Worm (Caenorhabditis elegans): Measurements from ENCODE around the gene crh-2.

crh-2 gene

ce11 chrII:5210830-5211229 lies 23.5 kb upstream of the crh-2 start, which contains the start of gene C34F11.8:
C34F11.8 (minus strand) TSS chrII:5210964.
- no peak for TF ChIP-seq M03D4.4 (tag; optimal IDR thresholded peaks at IDR 0.05)
- TF ChIP-seq mab-5 (tag; optimal IDR thresholded peaks at IDR 0.05): no peak
- no peak for TF ChIP-seq lin-32 (GFP tag; optimal IDR thresholded peaks at IDR 0.05)
- no peak for TF ChIP-seq nhr-2 (tag; optimal IDR thresholded peaks at IDR 0.05)
- TF ChIP-seq cnd-1 (tag; optimal IDR thresholded peaks at IDR 0.05): no peak
- no peak for TF ChIP-seq lsy-2 (tag; optimal IDR thresholded peaks at IDR 0.05)

ce11 chrII:5209122-5209521 lies 21.8 kb upstream of the crh-2 start:
- TF ChIP-seq unc-120 (tag; optimal IDR thresholded peaks at IDR 0.05; ENCODE audit: poor library complexity, severe bottlenecking) (no peak), nhr-28 (tag; optimal IDR thresholded peaks at IDR 0.05) (no peak), sem-2 (GFP tag; optimal IDR thresholded peaks at IDR 0.05) (no peak), ceh-83 (GFP tag; optimal IDR thresholded peaks at IDR 0.05) (no peak), ham-2 (GFP tag; optimal IDR thresholded peaks at IDR 0.05) (no peak), mls-2 (tag; optimal IDR thresholded peaks at IDR 0.05) (no peak), bed-3 (GFP tag; optimal IDR thresholded peaks at IDR 0.05) (no peak), flh-1 (GFP tag; optimal IDR thresholded peaks at IDR 0.05) (no peak), unc-39 (tag; optimal IDR thresholded peaks at IDR 0.05) (no peak), nhr-2 (tag; optimal IDR thresholded peaks at IDR 0.05) (no peak), drap-1 (GFP tag; optimal IDR thresholded peaks at IDR 0.05) (no peak), lin-32 (GFP tag; optimal IDR thresholded peaks at IDR 0.05) (no peak), M03D4.4 (tag; optimal IDR thresholded peaks at IDR 0.05) (no peak), elt-3 (tag; optimal IDR thresholded peaks at IDR 0.05) (no peak), cnd-1 (tag; optimal IDR thresholded peaks at IDR 0.05) (no peak), mep-1 (tag; optimal IDR thresholded peaks at IDR 0.05) (no peak), tbx-8 (GFP tag; optimal IDR thresholded peaks at IDR 0.05) (no peak)

- TF ChIP-seq ces-1 (GFP tag; optimal IDR thresholded peaks at IDR 0.05) (no peak), blmp-1 (tag; optimal IDR thresholded peaks at IDR 0.05) (no peak), unc-39 (tag; optimal IDR thresholded peaks at IDR 0.05) (no peak), elt-1 (tag; optimal IDR thresholded peaks at IDR 0.05; ENCODE audit: borderline replicate concordance, insufficient read depth) (no peak), ceh-43 (GFP tag; optimal IDR thresholded peaks at IDR 0.05) (no peak), nhr-237 (tag; optimal IDR thresholded peaks at IDR 0.05) (no peak)
Observed at ce11 chrII:5205286-5205685, 17.9 kb upstream of the crh-2 start.

- TF ChIP-seq M03D4.4 (tag; optimal IDR thresholded peaks at IDR 0.05): no peak
- TF ChIP-seq mls-2 (tag; optimal IDR thresholded peaks at IDR 0.05): no peak
- no peak for TF ChIP-seq nhr-28 (tag; optimal IDR thresholded peaks at IDR 0.05)
- TF ChIP-seq unc-62 (GFP tag; optimal IDR thresholded peaks at IDR 0.05): no peak
- no peak for TF ChIP-seq nhr-237 (tag; optimal IDR thresholded peaks at IDR 0.05)
- TF ChIP-seq tbx-8 (GFP tag; optimal IDR thresholded peaks at IDR 0.05): no peak
- no peak for TF ChIP-seq unc-120 (tag; optimal IDR thresholded peaks at IDR 0.05; ENCODE audit: poor library complexity, severe bottlenecking)
- no peak for TF ChIP-seq nhr-12 (tag; optimal IDR thresholded peaks at IDR 0.05)
- no peak for TF ChIP-seq ceh-43 (GFP tag; optimal IDR thresholded peaks at IDR 0.05)
- no peak for TF ChIP-seq nhr-76 (tag; optimal IDR thresholded peaks at IDR 0.05)
- no peak for TF ChIP-seq sptf-1 (tag; optimal IDR thresholded peaks at IDR 0.05)
- TF ChIP-seq ces-1 (GFP tag; optimal IDR thresholded peaks at IDR 0.05): no peak
- TF ChIP-seq mep-1 (tag; optimal IDR thresholded peaks at IDR 0.05): no peak
- no peak for TF ChIP-seq blmp-1 (tag; optimal IDR thresholded peaks at IDR 0.05)
- TF ChIP-seq bed-3 (GFP tag; optimal IDR thresholded peaks at IDR 0.05): no peak
Observed at ce11 chrII:5202930-5203329, 15.6 kb upstream of the crh-2 start, which contains the start of gene ampd-1. ampd-1 (plus strand) TSS chrII:5203322.

DNA sequence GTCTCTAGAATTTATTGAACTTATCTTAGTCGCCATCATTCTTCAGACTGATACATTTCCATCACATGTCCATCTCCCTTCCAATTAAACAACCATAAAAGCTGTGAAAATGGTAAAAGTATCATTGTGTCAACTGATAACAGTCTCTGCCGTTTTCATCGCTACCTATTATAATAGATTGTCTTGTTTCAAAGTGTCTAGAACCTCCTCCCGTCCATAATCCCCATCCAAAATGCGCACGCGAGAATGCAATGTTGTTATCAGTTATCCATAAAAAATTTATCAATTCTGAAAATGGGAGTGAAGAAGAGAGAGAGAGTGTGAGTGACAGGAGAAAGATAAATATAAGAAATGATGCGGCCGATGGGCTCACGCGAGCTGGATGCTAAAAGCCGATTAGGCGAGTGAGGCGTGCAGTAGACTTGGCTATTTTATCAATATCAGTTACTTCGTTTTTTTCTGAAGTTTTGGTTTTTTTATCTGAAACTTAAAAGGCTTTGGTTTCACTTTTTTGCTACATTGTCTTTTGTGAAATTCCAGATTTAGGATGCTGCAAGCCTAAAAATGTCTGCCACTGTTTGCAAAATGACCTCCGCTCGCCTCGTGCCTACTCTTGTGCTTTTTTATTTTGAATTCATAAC lies 14.7 kb upstream of the crh-2 start:
- TF ChIP-seq mab-5 (tag; optimal IDR thresholded peaks at IDR 0.05): no peak
- no peak for TF ChIP-seq bed-3 (GFP tag; optimal IDR thresholded peaks at IDR 0.05)
- TF ChIP-seq lin-13 (tag; optimal IDR thresholded peaks at IDR 0.05): no peak
